Fruit fly (Drosophila melanogaster): ENCODE data around the gene Karybeta3.

dm6 chr3R:4599624-4600023 is 49.4 kb upstream of the Karybeta3 start:
- TF ChIP-seq h (GFP tag; optimal IDR thresholded peaks at IDR 0.05), result no peak
- TF ChIP-seq Dif (GFP tag; optimal IDR thresholded peaks at IDR 0.05; ENCODE audit: partially characterized antibody), result no peak
- TF ChIP-seq Vsx2 (GFP tag; optimal IDR thresholded peaks at IDR 0.05; ENCODE audit: partially characterized antibody), result no peak
- no peak for TF ChIP-seq lola (GFP tag; optimal IDR thresholded peaks at IDR 0.05)
- no peak for TF ChIP-seq Myc (optimal IDR thresholded peaks at IDR 0.05)
- TF ChIP-seq br (GFP tag; optimal IDR thresholded peaks at IDR 0.05), result no peak
- no peak for TF ChIP-seq Hr83 (GFP tag; optimal IDR thresholded peaks at IDR 0.05; ENCODE audit: poor library complexity, severe bottlenecking)
- no peak for TF ChIP-seq N (GFP tag; optimal IDR thresholded peaks at IDR 0.05)
- no peak for TF ChIP-seq woc (GFP tag; optimal IDR thresholded peaks at IDR 0.05)
- TF ChIP-seq CrebA (GFP tag; optimal IDR thresholded peaks at IDR 0.05; ENCODE audit: borderline replicate concordance), result no peak

All from whole organism, wandering third instar larva.